Worm (Caenorhabditis elegans) whole organism, L1 larva: ENCODE measurements around the gene ccdc-47.

ENCODE experiments used
- Y116A8C.19 ChIP-seq: sonication (generic microtip); optimal IDR thresholded peaks from 2 replicates; lab custom pipeline; 2016; ENCODE audit warnings: missing compliant biosample characterization, missing genetic modification characterization, borderline replicate concordance
- aha-1 ChIP-seq: fragments of 150-350 bp; optimal IDR thresholded peaks from 2 replicates; lab custom pipeline; 2014; ENCODE audit warnings: missing biosample characterization, missing genetic modification characterization
- ama-1 ChIP-seq: fragments of 150-350 bp; optimal IDR thresholded peaks from 2 replicates; lab custom pipeline; 2014
- blmp-1 ChIP-seq: fragments of 150-350 bp; optimal IDR thresholded peaks from 2 replicates; lab custom pipeline; 2014; ENCODE audit warnings: missing biosample characterization, missing genetic modification characterization
- ceh-8 ChIP-seq: fragments of 200-800 bp; sonication (Bioruptor generic); optimal IDR thresholded peaks from 2 replicates; lab custom pipeline; 2018; ENCODE audit warnings: mild to moderate bottlenecking, missing genetic modification characterization, moderate library complexity, missing compliant biosample characterization
- ceh-82 ChIP-seq, 3 experiments: fragments of 150-350 bp in 1 of 3; sonication (generic microtip) in 2 of 3; optimal IDR thresholded peaks; 2 replicates each; lab custom pipeline; 2014 to 2017; ENCODE audit warnings: missing biosample characterization in 3 of 3, missing genetic modification characterization in 3 of 3
- ceh-88 ChIP-seq: fragments of 200-800 bp; sonication (Bioruptor generic); IDR thresholded peaks from 2 replicates; pipeline ENCODE4 v1.3.6; 2022; ENCODE audit warnings: missing genetic modification characterization, missing compliant biosample characterization
- ceh-90 ChIP-seq: sonication (generic microtip); optimal IDR thresholded peaks from 2 replicates; lab custom pipeline; 2016; ENCODE audit warnings: missing genetic modification characterization, missing compliant biosample characterization
- ces-1 ChIP-seq: fragments of 150-350 bp; optimal IDR thresholded peaks from 2 replicates; lab custom pipeline; 2014; ENCODE audit warnings: missing biosample characterization, missing genetic modification reagents, missing genetic modification characterization
- dsc-1 ChIP-seq: sonication (generic microtip); optimal IDR thresholded peaks from 2 replicates; lab custom pipeline; 2016; ENCODE audit warnings: mild to moderate bottlenecking, missing genetic modification characterization, missing compliant biosample characterization
- efl-3 ChIP-seq: fragments of 200-800 bp; sonication (Bioruptor generic); optimal IDR thresholded peaks from 2 replicates; lab custom pipeline; 2018; ENCODE audit warnings: mild to moderate bottlenecking, missing genetic modification characterization, missing compliant biosample characterization
- egl-13 ChIP-seq: sonication (generic microtip); optimal IDR thresholded peaks from 2 replicates; lab custom pipeline; 2016; ENCODE audit warnings: missing genotype, missing genetic modification reagents, missing genetic modification characterization, missing compliant biosample characterization
- egl-27 ChIP-seq, 2 experiments: fragments of 150-350 bp in 1 of 2; sonication (generic microtip); optimal IDR thresholded peaks; 3 replicates each; lab custom pipeline; 2017 to 2018; ENCODE audit warnings: missing biosample characterization in 2 of 2, missing genetic modification characterization in 2 of 2, missing genetic modification reagents in 2 of 2
- ets-5 ChIP-seq: fragments of 200-800 bp; sonication (Bioruptor generic); IDR thresholded peaks from 2 replicates; pipeline ENCODE4 v1.3.6; 2022; ENCODE audit warnings: missing genetic modification characterization, missing compliant biosample characterization
- fkh-10 ChIP-seq: sonication (generic microtip); optimal IDR thresholded peaks from 2 replicates; lab custom pipeline; 2017; ENCODE audit warnings: missing biosample characterization, missing genetic modification reagents, missing genetic modification characterization
- fkh-4 ChIP-seq: sonication (generic microtip); optimal IDR thresholded peaks from 2 replicates; lab custom pipeline; 2016; ENCODE audit warnings: missing compliant biosample characterization, missing genetic modification characterization, borderline replicate concordance
- fkh-8 ChIP-seq: sonication (generic microtip); optimal IDR thresholded peaks from 2 replicates; lab custom pipeline; 2016; ENCODE audit warnings: mild to moderate bottlenecking, missing genetic modification characterization, missing compliant biosample characterization
- fos-1 ChIP-seq: fragments of 150-350 bp; optimal IDR thresholded peaks from 2 replicates; lab custom pipeline; 2014; ENCODE audit warnings: missing biosample characterization, missing genetic modification characterization
- grh-1 ChIP-seq: fragments of 200-800 bp; sonication (Bioruptor generic); IDR thresholded peaks from 2 replicates; pipeline ENCODE4 v1.3.6; 2022; ENCODE audit warnings: missing genetic modification reagents, missing genetic modification characterization, missing compliant biosample characterization
- hlh-4 ChIP-seq: sonication (generic microtip); optimal IDR thresholded peaks from 2 replicates; lab custom pipeline; 2016; ENCODE audit warnings: mild to moderate bottlenecking, missing genetic modification characterization, missing compliant biosample characterization
- hpl-2 ChIP-seq: fragments of 150-350 bp; optimal IDR thresholded peaks from 2 replicates; lab custom pipeline; 2014; ENCODE audit warnings: missing biosample characterization, missing genetic modification reagents, missing genetic modification characterization
- jun-1 ChIP-seq: fragments of 150-350 bp; optimal IDR thresholded peaks from 2 replicates; lab custom pipeline; 2014; ENCODE audit warnings: missing biosample characterization, missing genetic modification reagents, missing genetic modification characterization
- lin-13 ChIP-seq: fragments of 150-350 bp; optimal IDR thresholded peaks from 2 replicates; lab custom pipeline; 2014; ENCODE audit warnings: missing biosample characterization, missing genetic modification reagents, missing genetic modification characterization
- lin-14 ChIP-seq: fragments of 200-800 bp; sonication (Bioruptor generic); optimal IDR thresholded peaks from 2 replicates; lab custom pipeline; 2018; ENCODE audit warnings: mild to moderate bottlenecking, missing genetic modification characterization, moderate library complexity, missing compliant biosample characterization
- lin-15B ChIP-seq: fragments of 150-350 bp; sonication (generic microtip); optimal IDR thresholded peaks from 3 replicates; lab custom pipeline; 2014; ENCODE audit warnings: missing biosample characterization, missing genetic modification characterization
- lin-39 ChIP-seq: fragments of 150-350 bp; optimal IDR thresholded peaks from 2 replicates; lab custom pipeline; 2014; ENCODE audit warnings: missing biosample characterization, missing genetic modification reagents, missing genetic modification characterization
- lir-3 ChIP-seq: sonication (generic microtip); optimal IDR thresholded peaks from 2 replicates; lab custom pipeline; 2016; ENCODE audit warnings: mild to moderate bottlenecking, missing genetic modification characterization, moderate library complexity, missing compliant biosample characterization; ENCODE audit not compliant: poor library complexity
- lsy-2 ChIP-seq, 2 experiments: fragments of 150-350 bp; optimal IDR thresholded peaks; 2 replicates each; lab custom pipeline; 2014; ENCODE audit warnings: missing biosample characterization in 2 of 2, missing genetic modification characterization in 2 of 2
- mab-9 ChIP-seq: fragments of 200-800 bp; sonication (Bioruptor generic); IDR thresholded peaks from 2 replicates; pipeline ENCODE4 v1.3.6; 2022; ENCODE audit warnings: missing genetic modification reagents, missing genetic modification characterization, missing compliant biosample characterization
- mdl-1 ChIP-seq, 2 experiments: fragments of 150-350 bp; optimal IDR thresholded peaks; 2 replicates each; lab custom pipeline; 2014 to 2017; ENCODE audit warnings: missing biosample characterization in 2 of 2, missing genetic modification characterization in 2 of 2, inconsistent platforms in 1 of 2
- mep-1 ChIP-seq: fragments of 150-350 bp; optimal IDR thresholded peaks from 2 replicates; lab custom pipeline; 2014; ENCODE audit warnings: missing biosample characterization, missing genetic modification characterization
- nhr-11 ChIP-seq: fragments of 150-350 bp; optimal IDR thresholded peaks from 2 replicates; lab custom pipeline; 2014; ENCODE audit warnings: missing biosample characterization, missing genetic modification characterization
- nhr-12 ChIP-seq: sonication (generic microtip); optimal IDR thresholded peaks from 2 replicates; lab custom pipeline; 2017; ENCODE audit warnings: missing biosample characterization, missing genetic modification characterization
- nhr-19 ChIP-seq: fragments of 200-800 bp; sonication (Bioruptor generic); conservative IDR thresholded peaks from 2 replicates; pipeline ENCODE4 v1.3.6; 2022; ENCODE audit warnings: missing genetic modification characterization, missing compliant biosample characterization
- nhr-20 ChIP-seq: sonication (generic microtip); optimal IDR thresholded peaks from 2 replicates; lab custom pipeline; 2016; ENCODE audit warnings: mild to moderate bottlenecking, missing genetic modification characterization, missing compliant biosample characterization
- nhr-237 ChIP-seq: fragments of 150-350 bp; optimal IDR thresholded peaks from 2 replicates; lab custom pipeline; 2014; ENCODE audit warnings: missing biosample characterization, missing genetic modification characterization
- nhr-76 ChIP-seq: sonication (generic microtip); optimal IDR thresholded peaks from 2 replicates; lab custom pipeline; 2017; ENCODE audit warnings: missing biosample characterization, missing genetic modification characterization
- nhr-77 ChIP-seq: fragments of 150-350 bp; optimal IDR thresholded peaks from 2 replicates; lab custom pipeline; 2014; ENCODE audit warnings: missing biosample characterization, missing genetic modification characterization
- nhr-84 ChIP-seq: sonication (generic microtip); optimal IDR thresholded peaks from 2 replicates; lab custom pipeline; 2017; ENCODE audit warnings: missing biosample characterization, missing genetic modification characterization
- nhr-85 ChIP-seq: sonication (generic microtip); peaks from one replicate; lab custom pipeline; 2016; ENCODE audit warnings: missing genetic modification characterization, inconsistent platforms, missing compliant biosample characterization
- nhr-90 ChIP-seq: sonication (generic microtip); optimal IDR thresholded peaks from 2 replicates; lab custom pipeline; 2016; ENCODE audit warnings: mild to moderate bottlenecking, missing genetic modification characterization, missing compliant biosample characterization; ENCODE audit not compliant: poor library complexity
- pax-3 ChIP-seq: fragments of 200-800 bp; sonication (Bioruptor generic); optimal IDR thresholded peaks from 2 replicates; lab custom pipeline; 2018; ENCODE audit warnings: mild to moderate bottlenecking, missing genetic modification characterization, moderate library complexity, missing compliant biosample characterization
- pqm-1 ChIP-seq: sonication (generic microtip); optimal IDR thresholded peaks from 3 replicates; lab custom pipeline; 2017; ENCODE audit warnings: missing biosample characterization, missing genetic modification characterization
- rnt-1 ChIP-seq: sonication (generic microtip); optimal IDR thresholded peaks from 2 replicates; lab custom pipeline; 2016; ENCODE audit warnings: mild to moderate bottlenecking, missing genetic modification characterization, moderate library complexity, missing compliant biosample characterization
- skn-1 ChIP-seq: fragments of 150-350 bp; optimal IDR thresholded peaks from 2 replicates; lab custom pipeline; 2014; ENCODE audit warnings: missing biosample characterization, missing genetic modification characterization
- snu-23 ChIP-seq: sonication (generic microtip); optimal IDR thresholded peaks from 2 replicates; lab custom pipeline; 2016; ENCODE audit warnings: missing genetic modification characterization, missing compliant biosample characterization
- sptf-1 ChIP-seq: fragments of 150-350 bp; optimal IDR thresholded peaks from 2 replicates; lab custom pipeline; 2014; ENCODE audit warnings: missing biosample characterization, missing genetic modification characterization
- unc-30 ChIP-seq: sonication (generic microtip); optimal IDR thresholded peaks from 2 replicates; lab custom pipeline; 2017; ENCODE audit warnings: missing biosample characterization, missing genetic modification characterization
- unc-62 ChIP-seq: fragments of 150-350 bp; optimal IDR thresholded peaks from 2 replicates; lab custom pipeline; 2014; ENCODE audit warnings: missing biosample characterization, missing genetic modification reagents, missing genetic modification characterization
- unc-98 ChIP-seq: fragments of 200-800 bp; sonication (Bioruptor generic); IDR thresholded peaks from 2 replicates; pipeline ENCODE4 v1.3.6; 2022; ENCODE audit warnings: missing genetic modification characterization, missing compliant biosample characterization
- xbp-1 ChIP-seq: sonication (generic microtip); optimal IDR thresholded peaks from 2 replicates; lab custom pipeline; 2016; ENCODE audit warnings: missing genetic modification characterization, missing compliant biosample characterization
- zag-1 ChIP-seq: fragments of 150-350 bp; optimal IDR thresholded peaks from 2 replicates; lab custom pipeline; 2014; ENCODE audit warnings: missing biosample characterization, missing genetic modification characterization
- zip-4 ChIP-seq: fragments of 200-800 bp; sonication (Bioruptor generic); optimal IDR thresholded peaks from 2 replicates; lab custom pipeline; 2018; ENCODE audit warnings: mild to moderate bottlenecking, missing genetic modification characterization, moderate library complexity, missing compliant biosample characterization
- ztf-11 ChIP-seq, 2 experiments: sonication (generic microtip); optimal IDR thresholded peaks; 2 replicates each; lab custom pipeline; 2016 to 2017; ENCODE audit warnings: missing genetic modification characterization in 2 of 2, missing biosample characterization in 1 of 2, missing compliant biosample characterization in 1 of 2

ccdc-47 gene

DNA sequence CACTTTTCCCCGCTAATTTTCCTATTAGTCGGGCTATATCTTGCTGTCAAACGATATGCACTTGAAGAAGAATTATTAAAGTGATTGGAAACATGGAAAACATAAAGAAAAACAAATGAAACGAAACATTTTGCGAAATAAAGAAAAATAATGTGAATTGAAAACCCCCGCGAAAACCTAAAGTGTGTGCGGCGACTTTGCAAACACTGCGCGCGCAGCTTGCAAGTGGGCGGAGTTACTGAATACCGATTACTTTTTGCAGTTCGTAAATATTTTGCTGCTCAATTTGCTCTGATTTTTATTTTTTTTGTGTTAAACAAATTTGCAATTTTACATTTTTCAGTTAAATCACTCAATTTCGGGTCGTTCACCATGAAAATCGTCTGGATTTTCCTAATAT is at the start of gene ccdc-47:
Gene ccdc-47, plus strand, starts transcription at position 344 of the 400 bp plus-strand sequence.
- TF ChIP-seq lin-14 (GFP tag; lab: Kevin White, UChicago) (peak; percentile 53), Y116A8C.19 (tag; lab: Kevin White, UChicago) (no peak), unc-62 (GFP tag; lab: Kevin White, UChicago) (no peak), mdl-1 (tag; optimal IDR thresholded peaks at IDR 0.05; lab: Kevin White, UChicago) (peak in 1 of 2 experiments; percentile 33), nhr-90 (tag; lab: Kevin White, UChicago) (peak; percentile 52), nhr-84 (tag; lab: Kevin White, UChicago) (no peak), nhr-11 (no peak), lin-15B (tag; lab: Kevin White, UChicago) (peak; percentile 45), lsy-2 (tag; optimal IDR thresholded peaks at IDR 0.05; lab: Kevin White, UChicago) (peak; percentile 65 to 75), mab-9 (GFP tag; lab: Robert Waterston, UW) (no peak), snu-23 (GFP tag; lab: Kevin White, UChicago) (peak; percentile 76), skn-1 (tag; lab: Kevin White, UChicago) (peak; percentile 54), lin-13 (peak; percentile 15), egl-27 (tag; optimal IDR thresholded peaks at IDR 0.05; lab: Kevin White, UChicago) (no peak), fkh-4 (no peak), lir-3 (tag; lab: Kevin White, UChicago) (peak; percentile 40), fkh-8 (peak; percentile 34), nhr-12 (no peak), fkh-10 (GFP tag; lab: Kevin White, UChicago) (no peak), nhr-20 (tag; lab: Kevin White, UChicago) (peak; percentile 51), ceh-82 (tag; optimal IDR thresholded peaks at IDR 0.05; lab: Kevin White, UChicago) (peak; percentile 41 to 47 (median 44)), hlh-4 (tag; lab: Kevin White, UChicago) (no peak), nhr-76 (tag; lab: Kevin White, UChicago) (no peak), hpl-2 (no peak), grh-1 (0 out of 2 replicates have a peak, but pooled peaks have one; percentile 28), xbp-1 (tag; lab: Kevin White, UChicago) (peak; percentile 55), pqm-1 (tag; lab: Kevin White, UChicago) (no peak), sptf-1 (tag; lab: Kevin White, UChicago) (no peak), unc-98 (GFP tag; lab: Robert Waterston, UW) (no peak), nhr-237 (no peak), fos-1 (tag; lab: Kevin White, UChicago) (no peak), ztf-11 (tag; optimal IDR thresholded peaks at IDR 0.05; lab: Kevin White, UChicago) (peak in 1 of 2 experiments; percentile 44), ces-1 (GFP tag; lab: Kevin White, UChicago) (no peak), dsc-1 (tag; lab: Kevin White, UChicago) (peak; percentile 66), nhr-19 (GFP tag; lab: Robert Waterston, UW) (peak; percentile 58), jun-1 (tag; lab: Kevin White, UChicago) (no peak), aha-1 (tag; lab: Kevin White, UChicago) (no peak), ama-1 (lab: Kevin White, UChicago) (no peak), nhr-85 (tag; lab: Kevin White, UChicago) (peak; percentile 73), nhr-77 (tag; lab: Kevin White, UChicago) (no peak), ceh-88 (GFP tag; lab: Robert Waterston, UW) (no peak), pax-3 (tag; lab: Kevin White, UChicago) (no peak), zag-1 (tag; lab: Kevin White, UChicago) (no peak), ceh-90 (tag; lab: Kevin White, UChicago) (no peak), blmp-1 (peak; percentile 62), mep-1 (tag; lab: Kevin White, UChicago) (peak; percentile 69), unc-30 (no peak), lin-39 (tag; lab: Kevin White, UChicago) (peak; percentile 4), efl-3 (GFP tag; lab: Kevin White, UChicago) (no peak), rnt-1 (peak; percentile 81), ets-5 (GFP tag; lab: Robert Waterston, UW) (no peak), zip-4 (GFP tag; lab: Kevin White, UChicago) (no peak), ceh-8 (no peak), egl-13 (tag; lab: Kevin White, UChicago) (no peak)
